Worm (Caenorhabditis elegans) whole organism, L2 larva: ENCODE data around the gene djr-1.2.

Experiments
- C34F6.9 ChIP-seq: fragments of 150-350 bp; optimal IDR thresholded peaks from 2 replicates; lab custom pipeline; 2014; ENCODE audit warnings: missing biosample characterization, missing genetic modification characterization
- F13H6.1 ChIP-seq: sonication (generic microtip); optimal IDR thresholded peaks from 2 replicates; lab custom pipeline; 2016; ENCODE audit warnings: missing genetic modification characterization, missing compliant biosample characterization
- R02D3.7 ChIP-seq: fragments of 150-350 bp; optimal IDR thresholded peaks from 2 replicates; lab custom pipeline; 2014; ENCODE audit warnings: missing biosample characterization, missing genetic modification characterization
- Y55F3AM.14 ChIP-seq: fragments of 200-800 bp; sonication (Bioruptor generic); optimal IDR thresholded peaks from 2 replicates; lab custom pipeline; 2018; ENCODE audit warnings: mild to moderate bottlenecking, missing genetic modification characterization, missing compliant biosample characterization
- ZK546.5 ChIP-seq: sonication (generic microtip); optimal IDR thresholded peaks from 2 replicates; lab custom pipeline; 2017; ENCODE audit warnings: missing biosample characterization, missing genetic modification characterization
- alr-1 ChIP-seq: fragments of 150-350 bp; optimal IDR thresholded peaks from 2 replicates; lab custom pipeline; 2014; ENCODE audit warnings: missing biosample characterization, missing genetic modification characterization
- ama-1 ChIP-seq: fragments of 150-350 bp; optimal IDR thresholded peaks from 2 replicates; lab custom pipeline; 2018; ENCODE audit warnings: inconsistent platforms
- blmp-1 ChIP-seq: sonication (generic microtip); optimal IDR thresholded peaks from 2 replicates; lab custom pipeline; 2017; ENCODE audit warnings: missing genetic modification characterization, mild to moderate bottlenecking, missing compliant biosample characterization, antibody characterized with exemption, moderate library complexity; ENCODE audit not compliant: insufficient read depth
- ceh-16 ChIP-seq: fragments of 150-350 bp; optimal IDR thresholded peaks from 2 replicates; lab custom pipeline; 2014; ENCODE audit warnings: missing biosample characterization, missing genetic modification characterization
- ceh-82 ChIP-seq: fragments of 150-350 bp; optimal IDR thresholded peaks from 2 replicates; lab custom pipeline; 2014; ENCODE audit warnings: missing biosample characterization, missing genetic modification characterization
- crh-2 ChIP-seq: sonication (generic microtip); optimal IDR thresholded peaks from 2 replicates; lab custom pipeline; 2017; ENCODE audit warnings: missing biosample characterization, missing genetic modification characterization
- dmd-4 ChIP-seq: sonication (generic microtip); optimal IDR thresholded peaks from 2 replicates; lab custom pipeline; 2017; ENCODE audit warnings: missing biosample characterization, missing genetic modification characterization
- elt-1 ChIP-seq: fragments of 150-350 bp; optimal IDR thresholded peaks from 2 replicates; lab custom pipeline; 2014; ENCODE audit warnings: missing biosample characterization, missing genetic modification characterization
- elt-3 ChIP-seq: sonication (generic microtip); optimal IDR thresholded peaks from 2 replicates; lab custom pipeline; 2017; ENCODE audit warnings: missing biosample characterization, missing genetic modification characterization
- lin-11 ChIP-seq: fragments of 150-350 bp; sonication (generic microtip); optimal IDR thresholded peaks from 2 replicates; lab custom pipeline; 2014; ENCODE audit warnings: missing biosample characterization, missing genetic modification characterization, inconsistent platforms, mixed read lengths
- lin-13 ChIP-seq: fragments of 150-350 bp; optimal IDR thresholded peaks from 2 replicates; lab custom pipeline; 2014; ENCODE audit warnings: missing biosample characterization, missing genetic modification reagents, missing genetic modification characterization
- lin-39 ChIP-seq: fragments of 150-350 bp; optimal IDR thresholded peaks from 2 replicates; lab custom pipeline; 2014; ENCODE audit warnings: missing biosample characterization, missing genetic modification reagents, missing genetic modification characterization
- lsy-2 ChIP-seq, 2 experiments: fragments of 150-350 bp in 1 of 2; sonication (generic microtip) in 1 of 2; optimal IDR thresholded peaks; 2 replicates each; lab custom pipeline; 2014 to 2017; ENCODE audit warnings: missing biosample characterization in 2 of 2, missing genetic modification characterization in 2 of 2
- mab-5 ChIP-seq: fragments of 150-350 bp; optimal IDR thresholded peaks from 2 replicates; lab custom pipeline; 2014; ENCODE audit warnings: missing biosample characterization, missing genetic modification characterization
- mbf-1 ChIP-seq: sonication (generic microtip); optimal IDR thresholded peaks from 2 replicates; lab custom pipeline; 2017; ENCODE audit warnings: missing biosample characterization, missing genetic modification characterization
- nhr-10 ChIP-seq: sonication (generic microtip); optimal IDR thresholded peaks from 2 replicates; lab custom pipeline; 2017; ENCODE audit warnings: missing biosample characterization, missing genetic modification characterization
- nhr-11 ChIP-seq: fragments of 150-350 bp; optimal IDR thresholded peaks from 2 replicates; lab custom pipeline; 2014; ENCODE audit warnings: missing biosample characterization, missing genetic modification characterization
- nhr-12 ChIP-seq: fragments of 150-350 bp; optimal IDR thresholded peaks from 2 replicates; lab custom pipeline; 2014; ENCODE audit warnings: missing biosample characterization, missing genetic modification characterization
- nhr-21 ChIP-seq: fragments of 150-350 bp; optimal IDR thresholded peaks from 2 replicates; lab custom pipeline; 2014; ENCODE audit warnings: missing biosample characterization, missing genetic modification characterization
- nhr-23 ChIP-seq: fragments of 150-350 bp; optimal IDR thresholded peaks from 2 replicates; lab custom pipeline; 2014; ENCODE audit warnings: missing biosample characterization, missing genetic modification reagents, missing genetic modification characterization
- nhr-237 ChIP-seq: fragments of 150-350 bp; optimal IDR thresholded peaks from 2 replicates; lab custom pipeline; 2014; ENCODE audit warnings: missing biosample characterization, missing genetic modification characterization
- nhr-25 ChIP-seq: fragments of 150-350 bp; sonication (generic microtip); optimal IDR thresholded peaks from 3 replicates; lab custom pipeline; 2014; ENCODE audit warnings: missing biosample characterization, missing genetic modification characterization
- nhr-77 ChIP-seq: fragments of 150-350 bp; optimal IDR thresholded peaks from 2 replicates; lab custom pipeline; 2014; ENCODE audit warnings: missing biosample characterization, missing genetic modification characterization
- peb-1 ChIP-seq: fragments of 150-350 bp; optimal IDR thresholded peaks from 2 replicates; lab custom pipeline; 2014; ENCODE audit warnings: missing biosample characterization, missing genetic modification characterization
- skn-1 ChIP-seq: sonication (generic microtip); optimal IDR thresholded peaks from 2 replicates; lab custom pipeline; 2017; ENCODE audit warnings: missing biosample characterization, missing genetic modification characterization
- sma-3 ChIP-seq: sonication (generic microtip); optimal IDR thresholded peaks from 2 replicates; lab custom pipeline; 2016; ENCODE audit warnings: missing genetic modification reagents, missing genetic modification characterization, missing compliant biosample characterization
- snpc-4 ChIP-seq: fragments of 150-350 bp; optimal IDR thresholded peaks from 2 replicates; lab custom pipeline; 2014; ENCODE audit warnings: missing biosample characterization, missing genetic modification characterization
- unc-39 ChIP-seq: fragments of 150-350 bp; optimal IDR thresholded peaks from 2 replicates; lab custom pipeline; 2014; ENCODE audit warnings: missing biosample characterization, missing genetic modification characterization
- unc-62 ChIP-seq: fragments of 150-350 bp; optimal IDR thresholded peaks from 2 replicates; lab custom pipeline; 2014; ENCODE audit warnings: missing biosample characterization, missing genetic modification reagents, missing genetic modification characterization
- ztf-1 ChIP-seq: fragments of 200-800 bp; sonication (Bioruptor generic); conservative IDR thresholded peaks from 2 replicates; pipeline ENCODE4 v1.3.6; 2022; ENCODE audit warnings: missing genetic modification characterization, missing compliant biosample characterization
- ztf-11 ChIP-seq: sonication (generic microtip); optimal IDR thresholded peaks from 2 replicates; lab custom pipeline; 2017; ENCODE audit warnings: missing biosample characterization, missing genetic modification characterization

djr-1.2 gene

ce11 chrV:4055025-4055424, at the start of gene djr-1.2:
Gene djr-1.2, minus strand, starts transcription at chrV:4055125.
- TF ChIP-seq ztf-1 (GFP tag; lab: Robert Waterston, UW) (no peak), skn-1 (tag; lab: Kevin White, UChicago) (no peak), ceh-82 (no peak), elt-3 (no peak), ceh-16 (tag; lab: Kevin White, UChicago) (no peak), blmp-1 (tag; lab: Kevin White, UChicago) (no peak), nhr-11 (tag; lab: Kevin White, UChicago) (no peak), ama-1 (lab: Kevin White, UChicago) (no peak), ZK546.5 (no peak)

ce11 chrV:4104298-4104697, 49.4 kb upstream of the djr-1.2 start, which contains the start of gene srj-39:
Gene srj-39, plus strand, starts transcription at chrV:4104598.
- TF ChIP-seq mbf-1 (tag; lab: Kevin White, UChicago) = no peak
- no peak for TF ChIP-seq nhr-11 (tag; lab: Kevin White, UChicago)
- no peak for TF ChIP-seq skn-1 (tag; lab: Kevin White, UChicago)
- no peak for TF ChIP-seq nhr-12 (tag; lab: Kevin White, UChicago)
- no peak for TF ChIP-seq unc-62
- no peak for TF ChIP-seq ama-1 (lab: Kevin White, UChicago)
- TF ChIP-seq lin-39 = no peak
- no peak for TF ChIP-seq nhr-77
- TF ChIP-seq nhr-10 (tag; lab: Kevin White, UChicago) = no peak
- TF ChIP-seq sma-3 (GFP tag; lab: Kevin White, UChicago) = no peak
- TF ChIP-seq ztf-11 (tag; lab: Kevin White, UChicago) = no peak
- no peak for TF ChIP-seq lin-13 (GFP tag; lab: Kevin White, UChicago)
- TF ChIP-seq elt-1 (tag; lab: Kevin White, UChicago) = no peak
- no peak for TF ChIP-seq nhr-25 (tag; lab: Kevin White, UChicago)
- no peak for TF ChIP-seq ceh-82
- no peak for TF ChIP-seq mab-5 (tag; lab: Kevin White, UChicago)
- no peak for TF ChIP-seq C34F6.9
- TF ChIP-seq crh-2 (tag; lab: Kevin White, UChicago) = no peak

- no peak for TF ChIP-seq ztf-1 (GFP tag; lab: Robert Waterston, UW)
- TF ChIP-seq nhr-25 (tag; lab: Kevin White, UChicago) = no peak
- TF ChIP-seq, all 48 proteins: peak for 0
These were observed 46.6 kb upstream of the djr-1.2 start, which contains the start of gene srj-40 for ce11 chrV:4101567-4101966. Gene srj-40, plus strand, starts transcription at chrV:4101867.

DNA sequence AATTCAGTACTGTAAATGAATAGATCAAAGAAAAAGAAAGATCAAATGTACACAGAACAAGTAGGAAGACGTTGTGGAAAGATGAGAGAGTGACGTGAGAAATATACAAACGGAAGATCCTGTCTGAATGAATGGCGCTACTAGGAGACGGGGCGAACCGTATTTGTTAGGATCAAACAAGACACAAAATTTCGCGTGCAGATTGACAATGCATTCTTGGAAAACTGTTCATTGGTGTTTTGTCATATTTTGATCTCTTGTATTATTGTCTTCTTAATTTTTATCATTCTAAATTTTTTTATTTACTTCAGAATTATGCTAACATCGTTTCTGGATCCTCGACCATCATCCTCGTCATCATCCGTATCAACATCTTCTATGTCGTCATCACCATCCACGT, 39.8 kb upstream of the djr-1.2 start, which contains the start of gene nhr-181:
Gene nhr-181 (plus strand): TSS at position 301 of the 400 bp plus-strand sequence.
- no peak for TF ChIP-seq elt-1 (tag; lab: Kevin White, UChicago)
- no peak for TF ChIP-seq nhr-12 (tag; lab: Kevin White, UChicago)
- TF ChIP-seq nhr-237 (tag; lab: Kevin White, UChicago) = no peak
- TF ChIP-seq mab-5 (tag; lab: Kevin White, UChicago) = no peak

DNA sequence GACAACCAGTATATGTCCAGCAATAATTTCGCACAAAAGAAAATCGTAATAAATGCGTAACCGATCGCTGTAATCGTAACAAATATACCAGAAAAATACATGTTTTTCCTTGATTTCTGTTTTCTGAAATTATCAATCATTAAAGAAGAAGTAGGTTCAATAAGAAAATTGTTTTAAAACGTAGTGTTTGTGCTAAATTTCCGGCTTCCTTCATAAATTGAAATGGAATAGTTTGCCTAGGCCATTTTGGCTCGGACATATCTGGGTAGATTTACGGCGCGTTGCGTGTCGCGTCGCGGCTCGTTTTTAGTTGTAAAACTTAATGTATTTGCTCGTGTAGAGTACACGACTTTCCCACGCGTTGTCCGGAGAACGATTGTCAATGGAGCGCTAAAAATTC, 28.0 kb upstream of the djr-1.2 start, which contains the start of gene F38H12.5:
Gene F38H12.5 (minus strand): TSS at position 101 of the 400 bp plus-strand sequence.
- TF ChIP-seq ZK546.5 (no peak), unc-39 (tag; lab: Kevin White, UChicago) (no peak), ceh-82 (no peak), nhr-10 (tag; lab: Kevin White, UChicago) (no peak), lin-39 (no peak), peb-1 (tag; lab: Kevin White, UChicago) (no peak), snpc-4 (tag; lab: Kevin White, UChicago) (no peak), mbf-1 (tag; lab: Kevin White, UChicago) (no peak), nhr-23 (no peak), blmp-1 (tag; lab: Kevin White, UChicago) (no peak), elt-1 (tag; lab: Kevin White, UChicago) (no peak), lin-11 (tag; lab: Kevin White, UChicago) (no peak), dmd-4 (tag; lab: Kevin White, UChicago) (no peak)

ce11 chrV:4081283-4081682, 26.4 kb upstream of the djr-1.2 start, which contains the start of gene srh-211:
Gene srh-211, minus strand, starts transcription at chrV:4081383.
- no peak for TF ChIP-seq dmd-4 (tag; lab: Kevin White, UChicago)
- TF ChIP-seq ama-1 (lab: Kevin White, UChicago) = no peak
- no peak for TF ChIP-seq R02D3.7 (tag; lab: Kevin White, UChicago)
- TF ChIP-seq Y55F3AM.14 = no peak
- no peak for TF ChIP-seq lin-13 (GFP tag; lab: Kevin White, UChicago)
- no peak for TF ChIP-seq nhr-11 (tag; lab: Kevin White, UChicago)
- TF ChIP-seq nhr-21 = no peak
- TF ChIP-seq ZK546.5 = no peak
- TF ChIP-seq ceh-82 = no peak
- no peak for TF ChIP-seq ceh-16 (tag; lab: Kevin White, UChicago)
- TF ChIP-seq nhr-12 (tag; lab: Kevin White, UChicago) = no peak
- TF ChIP-seq alr-1 (tag; lab: Kevin White, UChicago) = no peak
- TF ChIP-seq ztf-1 (GFP tag; lab: Robert Waterston, UW) = no peak
- no peak for TF ChIP-seq lsy-2 (tag; optimal IDR thresholded peaks at IDR 0.05; lab: Kevin White, UChicago)
- TF ChIP-seq C34F6.9 = no peak
- no peak for TF ChIP-seq F13H6.1 (tag; lab: Kevin White, UChicago)
